Fruit fly (Drosophila melanogaster): Measurements from ENCODE around the gene sip2.
A peak's percentile ranks its signal among the peaks of the same experiment; 100 is the strongest.

sip2 gene

DNA sequence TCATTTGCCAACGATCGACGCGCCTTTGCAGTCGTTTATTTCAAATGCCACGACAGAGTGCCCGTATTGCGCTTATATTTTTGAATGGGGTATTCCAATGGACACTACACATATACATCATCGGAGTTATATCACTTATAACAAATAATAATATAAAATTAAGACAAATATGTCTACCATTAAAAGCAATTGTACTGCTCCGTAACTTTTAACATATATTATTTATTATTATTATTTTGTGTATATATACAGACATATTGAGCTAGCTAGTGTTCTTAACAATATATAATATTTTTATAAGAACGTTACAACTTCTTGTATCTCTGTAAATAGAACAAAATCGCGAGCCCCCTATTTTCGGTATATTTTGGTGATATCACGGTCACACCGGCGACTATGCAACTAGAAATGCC lies at the start of gene sip2, which contains the start of gene Coprox:
TSS of gene sip2 (minus strand) at position 53 of the 413 bp plus-strand sequence.
TSS of gene Coprox (plus strand) at position 400 of the 413 bp plus-strand sequence.
- TF ChIP-seq CG14711 (tag; optimal IDR thresholded peaks at IDR 0.05), result peak; percentile 75
- peak; percentile 5 for TF ChIP-seq ovo (GFP tag; optimal IDR thresholded peaks at IDR 0.05)
- TF ChIP-seq tj (GFP tag; optimal IDR thresholded peaks at IDR 0.05), result peak; percentile 52
- TF ChIP-seq CG11617 (GFP tag; optimal IDR thresholded peaks at IDR 0.05), result peak; percentile 67
- TF ChIP-seq CG33017 (tag; optimal IDR thresholded peaks at IDR 0.05), result peak; percentile 79
- peak; percentile 7 for TF ChIP-seq Mnt (GFP tag; optimal IDR thresholded peaks at IDR 0.05)
- TF ChIP-seq CG7101 (tag; optimal IDR thresholded peaks at IDR 0.05), result peak; percentile 85
- TF ChIP-seq pad (GFP tag; optimal IDR thresholded peaks at IDR 0.05), result peak; percentile 49
- TF ChIP-seq bab1 (GFP tag; optimal IDR thresholded peaks at IDR 0.05), result peak; percentile 58
- TF ChIP-seq CG12768 (GFP tag; optimal IDR thresholded peaks at IDR 0.05), result peak; percentile 26
- no peak for TF ChIP-seq CG1620 (GFP tag; optimal IDR thresholded peaks at IDR 0.05)
- no peak for TF ChIP-seq kay (GFP tag; ENCODE audit: borderline replicate concordance)
- peak; percentile 58 for TF ChIP-seq CG7045 (GFP tag; optimal IDR thresholded peaks at IDR 0.05)
- TF ChIP-seq cnc (optimal IDR thresholded peaks at IDR 0.05), result no peak

DNA sequence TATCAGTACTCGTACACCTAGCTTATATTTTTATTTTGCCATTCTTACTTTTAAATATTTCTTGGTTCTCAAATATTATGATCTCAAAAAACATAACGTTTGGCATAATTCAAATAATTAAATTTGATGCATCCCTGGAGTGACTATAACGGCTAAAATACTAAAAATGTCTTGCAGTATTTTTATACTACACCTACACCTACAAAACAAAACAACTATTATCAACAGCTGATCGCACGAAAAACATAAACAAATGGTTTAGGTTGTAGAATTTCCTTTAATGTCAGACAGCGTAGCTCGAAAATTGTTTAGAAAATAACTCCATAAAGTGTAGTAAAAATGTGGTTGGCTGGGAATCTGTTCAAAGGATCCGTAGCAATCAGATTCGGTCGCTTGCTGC lies 49.3 kb upstream of the sip2 start, which contains the start of gene CG43322:
TSS of gene CG43322 (plus strand) at position 240 of the 400 bp plus-strand sequence.
- TF ChIP-seq ovo (GFP tag; optimal IDR thresholded peaks at IDR 0.05) (no peak), CG11617 (GFP tag; optimal IDR thresholded peaks at IDR 0.05) (no peak), CG5204 (GFP tag; optimal IDR thresholded peaks at IDR 0.05) (no peak), CG7101 (tag; optimal IDR thresholded peaks at IDR 0.05) (no peak), Clk (GFP tag; optimal IDR thresholded peaks at IDR 0.05) (no peak), kay (GFP tag; ENCODE audit: borderline replicate concordance) (no peak), toe (GFP tag; optimal IDR thresholded peaks at IDR 0.05) (no peak), CG7045 (GFP tag; optimal IDR thresholded peaks at IDR 0.05) (no peak), Mnt (GFP tag; optimal IDR thresholded peaks at IDR 0.05) (no peak), bab1 (GFP tag; optimal IDR thresholded peaks at IDR 0.05) (no peak), pad (GFP tag; optimal IDR thresholded peaks at IDR 0.05) (no peak)

DNA sequence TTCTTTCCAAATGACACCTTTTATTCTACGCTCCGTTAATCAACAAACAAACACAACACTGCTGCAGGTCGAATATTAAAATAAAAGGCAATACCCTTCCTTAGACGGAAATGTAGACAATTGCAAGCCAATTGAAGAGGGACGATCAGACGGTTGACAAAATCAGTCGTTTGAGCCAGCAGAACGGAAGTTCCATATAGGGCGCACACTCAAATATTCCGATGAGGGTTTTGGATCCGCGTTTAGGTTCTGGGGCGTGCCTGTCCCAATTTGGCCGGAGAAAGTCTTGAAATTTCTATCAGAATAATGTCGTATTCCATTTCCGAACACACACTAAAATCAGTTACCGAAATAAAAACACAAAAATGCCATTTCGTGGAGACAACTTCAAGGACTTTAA lies 48.1 kb upstream of the sip2 start, which contains the start of gene CG43321:
TSS of gene CG43321 (plus strand) at position 301 of the 400 bp plus-strand sequence.
- no peak for TF ChIP-seq CG14711 (tag; optimal IDR thresholded peaks at IDR 0.05)
- TF ChIP-seq CG5204 (GFP tag; optimal IDR thresholded peaks at IDR 0.05), result no peak
- TF ChIP-seq cic (GFP tag; optimal IDR thresholded peaks at IDR 0.05), result no peak
- TF ChIP-seq Clk (GFP tag; optimal IDR thresholded peaks at IDR 0.05), result no peak
- TF ChIP-seq cnc (optimal IDR thresholded peaks at IDR 0.05), result no peak
- TF ChIP-seq CG7101 (tag; optimal IDR thresholded peaks at IDR 0.05), result no peak
- no peak for TF ChIP-seq CG33017 (tag; optimal IDR thresholded peaks at IDR 0.05)
- no peak for TF ChIP-seq tj (GFP tag; optimal IDR thresholded peaks at IDR 0.05)
- TF ChIP-seq pad (GFP tag; optimal IDR thresholded peaks at IDR 0.05), result no peak
- no peak for TF ChIP-seq kay (GFP tag; ENCODE audit: borderline replicate concordance)
- no peak for TF ChIP-seq Mnt (GFP tag; optimal IDR thresholded peaks at IDR 0.05)
- no peak for TF ChIP-seq CG12768 (GFP tag; optimal IDR thresholded peaks at IDR 0.05)
- TF ChIP-seq toe (GFP tag; optimal IDR thresholded peaks at IDR 0.05), result no peak
- no peak for TF ChIP-seq bab1 (GFP tag; optimal IDR thresholded peaks at IDR 0.05)
- no peak for TF ChIP-seq CG11617 (GFP tag; optimal IDR thresholded peaks at IDR 0.05)
- no peak for TF ChIP-seq ovo (GFP tag; optimal IDR thresholded peaks at IDR 0.05)
- no peak for TF ChIP-seq Crg-1 (GFP tag; optimal IDR thresholded peaks at IDR 0.05)

DNA sequence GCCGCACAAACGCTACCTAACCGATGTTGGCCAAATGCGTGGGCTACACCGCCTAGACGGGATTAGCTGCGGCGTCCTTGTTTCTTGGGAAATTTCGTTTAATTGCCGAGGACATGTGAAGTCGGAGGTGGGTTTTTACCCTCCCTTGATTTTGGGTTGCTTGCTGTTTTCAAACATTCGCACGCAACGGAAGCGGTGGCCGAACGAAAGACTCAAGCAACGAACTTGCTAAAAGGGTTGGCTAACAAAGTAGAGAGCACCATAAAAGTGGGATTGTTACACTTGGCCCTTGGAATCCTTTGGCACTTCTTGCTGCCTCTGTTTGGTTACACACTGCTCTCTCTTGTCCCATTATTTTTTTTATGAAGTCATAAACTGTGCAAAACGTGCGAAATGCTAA lies 46.6 kb upstream of the sip2 start:
- TF ChIP-seq cic (GFP tag; optimal IDR thresholded peaks at IDR 0.05) (no peak), CG5204 (GFP tag; optimal IDR thresholded peaks at IDR 0.05) (no peak), Clk (GFP tag; optimal IDR thresholded peaks at IDR 0.05) (no peak), pad (GFP tag; optimal IDR thresholded peaks at IDR 0.05) (no peak), bab1 (GFP tag; optimal IDR thresholded peaks at IDR 0.05) (no peak), Crg-1 (GFP tag; optimal IDR thresholded peaks at IDR 0.05) (no peak), CG33017 (tag; optimal IDR thresholded peaks at IDR 0.05) (no peak), CG12768 (GFP tag; optimal IDR thresholded peaks at IDR 0.05) (no peak), Mnt (GFP tag; optimal IDR thresholded peaks at IDR 0.05) (no peak), ovo (GFP tag; optimal IDR thresholded peaks at IDR 0.05) (no peak), tj (GFP tag; optimal IDR thresholded peaks at IDR 0.05) (no peak)

DNA sequence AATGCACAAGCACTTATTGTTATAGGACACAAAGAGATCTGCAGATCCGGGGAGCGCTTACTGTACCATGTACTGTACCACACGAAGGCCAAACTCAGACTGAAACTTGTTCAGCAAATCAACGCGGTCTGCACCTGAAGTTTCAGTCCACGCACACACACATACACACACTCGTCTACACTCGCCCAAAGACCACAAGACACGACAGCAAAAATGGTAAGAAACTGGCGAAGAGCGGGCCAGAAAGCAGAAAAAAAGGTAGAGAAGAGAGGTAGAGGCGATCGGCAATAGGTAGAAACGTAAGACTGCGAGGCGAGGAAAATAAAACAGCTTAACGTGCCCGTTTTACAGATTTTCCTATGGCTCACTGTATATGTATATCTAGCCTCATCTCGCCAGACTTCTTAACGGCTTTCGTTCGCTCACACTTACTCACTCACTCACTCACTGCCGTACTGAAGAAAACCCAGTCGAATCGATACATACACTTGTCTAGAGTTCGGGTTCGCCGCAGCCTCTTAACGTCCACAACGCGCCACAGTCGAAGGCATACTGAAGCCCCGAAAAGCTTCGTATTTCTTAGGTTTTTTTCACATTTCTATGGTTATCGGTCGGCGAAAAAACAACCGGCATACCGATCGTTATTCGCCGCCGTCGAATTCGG lies 46.1 kb upstream of the sip2 start, which contains the start of gene uif:
TSS of gene uif (minus strand) at position 553 of the 664 bp plus-strand sequence.
- TF ChIP-seq CG33017 (tag; optimal IDR thresholded peaks at IDR 0.05) (no peak), Clk (GFP tag; optimal IDR thresholded peaks at IDR 0.05) (no peak), ovo (GFP tag; optimal IDR thresholded peaks at IDR 0.05) (no peak), CG14711 (tag; optimal IDR thresholded peaks at IDR 0.05) (no peak), Crg-1 (GFP tag; optimal IDR thresholded peaks at IDR 0.05) (no peak), cnc (optimal IDR thresholded peaks at IDR 0.05) (no peak), CG1620 (GFP tag; optimal IDR thresholded peaks at IDR 0.05) (no peak), CG12768 (GFP tag; optimal IDR thresholded peaks at IDR 0.05) (no peak), CG5204 (GFP tag; optimal IDR thresholded peaks at IDR 0.05) (no peak), CG11617 (GFP tag; optimal IDR thresholded peaks at IDR 0.05) (no peak), kay (GFP tag; ENCODE audit: borderline replicate concordance) (no peak), bab1 (GFP tag; optimal IDR thresholded peaks at IDR 0.05) (no peak), Hr96 (GFP tag; optimal IDR thresholded peaks at IDR 0.05) (no peak), cic (GFP tag; optimal IDR thresholded peaks at IDR 0.05) (no peak), pad (GFP tag; optimal IDR thresholded peaks at IDR 0.05) (no peak), Mnt (GFP tag; optimal IDR thresholded peaks at IDR 0.05) (no peak), CG7101 (tag; optimal IDR thresholded peaks at IDR 0.05) (no peak), CG7045 (GFP tag; optimal IDR thresholded peaks at IDR 0.05) (no peak), tj (GFP tag; optimal IDR thresholded peaks at IDR 0.05) (no peak), toe (GFP tag; optimal IDR thresholded peaks at IDR 0.05) (no peak)

DNA sequence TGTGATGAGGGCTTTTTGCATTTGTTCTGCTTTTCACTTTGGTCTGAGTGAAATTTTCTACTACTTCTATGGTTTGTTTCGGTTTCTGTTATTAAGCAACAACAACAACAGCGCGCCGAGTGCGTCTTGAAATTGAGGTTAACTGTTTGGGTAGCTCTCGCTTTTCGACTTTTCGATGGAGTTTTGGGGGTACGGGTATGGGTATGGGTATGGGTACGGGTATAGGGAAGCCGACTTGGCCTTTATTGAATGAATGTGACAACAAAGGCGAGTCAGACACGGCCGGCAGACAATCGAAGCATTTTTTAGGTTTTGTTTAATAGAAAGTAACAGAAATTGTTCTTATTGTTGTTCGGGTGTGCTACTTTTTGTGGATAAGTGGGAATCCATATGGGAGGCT lies 43.7 kb upstream of the sip2 start:
- TF ChIP-seq cnc (optimal IDR thresholded peaks at IDR 0.05) (no peak), CG1620 (GFP tag; optimal IDR thresholded peaks at IDR 0.05) (no peak)
